Worm (Caenorhabditis elegans): ENCODE data around the gene ins-3.

The ins-3 gene

DNA sequence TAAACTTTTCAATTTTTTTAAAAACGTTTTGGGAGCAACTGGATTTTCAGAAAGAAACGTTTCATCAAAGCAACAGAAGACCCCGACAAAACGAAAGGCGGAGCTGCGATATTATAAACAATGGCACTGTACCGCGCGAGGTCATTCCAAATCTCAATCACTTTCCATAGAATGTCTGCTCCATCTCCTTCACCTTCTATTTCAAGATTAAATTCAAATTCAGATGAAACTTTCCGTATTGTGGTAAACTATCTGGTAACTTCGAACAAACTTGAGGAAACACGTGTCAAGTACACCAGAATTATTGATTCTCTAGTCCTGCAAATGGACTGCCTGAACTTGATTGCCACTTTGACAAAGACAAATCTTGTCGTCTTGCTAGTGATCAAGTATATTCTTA is 49.8 kb downstream of the ins-3 start, which contains the start of gene F28B12.6:
TSS of gene F28B12.6 (plus strand) at position 49 of the 400 bp plus-strand sequence.
- TF ChIP-seq blmp-1 (tag; optimal IDR thresholded peaks at IDR 0.05; ENCODE audit: insufficient read depth) (no peak), sma-3 (GFP tag; optimal IDR thresholded peaks at IDR 0.05) (peak; percentile 10)

Data from whole organism, L2 larva.